Worm (Caenorhabditis elegans): Measurements from ENCODE around the gene romo-1.

Gene romo-1

DNA sequence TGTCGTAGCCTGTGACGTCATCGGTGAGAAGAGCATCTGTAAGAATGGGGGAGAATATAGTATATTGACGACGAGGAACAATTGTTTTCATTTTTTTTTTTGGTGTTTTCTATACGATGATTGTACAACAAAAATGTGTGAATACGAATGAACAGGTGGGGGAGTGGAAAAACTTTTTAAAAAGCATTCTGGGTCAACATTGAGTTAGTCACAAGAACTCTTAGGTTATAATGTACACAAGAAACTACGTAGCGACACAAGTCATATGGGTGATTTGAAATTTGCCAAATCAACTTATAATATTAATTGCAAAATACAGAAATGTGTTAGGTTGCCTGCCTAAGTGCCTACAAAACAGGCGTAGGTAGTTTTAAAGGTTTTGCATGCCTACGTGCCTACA is 46.4 kb upstream of the romo-1 start:
- TF ChIP-seq attf-3 (GFP tag; conservative IDR thresholded peaks at IDR 0.05) (no peak), nhr-120 (GFP tag; IDR thresholded peaks at IDR 0.05) (no peak), ceh-27 (GFP tag; optimal IDR thresholded peaks at IDR 0.05) (no peak), cebp-2 (GFP tag; IDR thresholded peaks at IDR 0.05) (no peak), T26A5.8 (tag; optimal IDR thresholded peaks at IDR 0.05) (no peak), F22D6.2 (tag; optimal IDR thresholded peaks at IDR 0.05) (no peak)

DNA sequence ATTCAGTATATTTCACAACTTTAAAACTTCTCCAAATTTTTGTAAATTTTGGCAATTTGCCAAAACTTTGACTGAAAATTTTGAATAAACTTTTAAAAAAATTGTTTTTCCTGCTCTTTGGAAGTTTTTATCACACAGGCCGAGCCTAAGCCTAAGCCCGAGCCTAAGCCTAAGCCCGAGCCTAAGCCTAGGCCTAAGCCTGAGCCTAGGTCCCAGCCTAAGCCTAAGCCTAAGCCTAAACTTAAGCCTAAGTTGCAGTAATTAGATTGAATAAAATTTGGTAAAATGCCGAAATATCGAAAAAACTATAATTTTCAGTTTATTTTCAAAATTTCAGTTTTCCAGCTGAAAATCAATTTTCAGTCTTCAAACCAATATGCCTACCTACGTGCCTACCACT is 45.8 kb upstream of the romo-1 start:
- TF ChIP-seq hrde-1 (tag; optimal IDR thresholded peaks at IDR 0.05; ENCODE audit: borderline replicate concordance) (no peak), snpc-1.1 (tag; optimal IDR thresholded peaks at IDR 0.05; ENCODE audit: insufficient read depth) (no peak), rcor-1 (GFP tag; IDR thresholded peaks at IDR 0.05) (no peak), F37B4.10 (GFP tag; IDR thresholded peaks at IDR 0.05) (no peak), ZK185.1 (tag; optimal IDR thresholded peaks at IDR 0.05; ENCODE audit: poor library complexity, severe bottlenecking) (no peak), F22D6.2 (tag; optimal IDR thresholded peaks at IDR 0.05) (no peak), unc-130 (GFP tag; optimal IDR thresholded peaks at IDR 0.05) (no peak), Y79H2A.3 (GFP tag; conservative IDR thresholded peaks at IDR 0.05) (no peak), lin-54 (GFP tag; optimal IDR thresholded peaks at IDR 0.05) (no peak), ceh-79 (tag; optimal IDR thresholded peaks at IDR 0.05) (no peak), F33H1.4 (GFP tag; IDR thresholded peaks at IDR 0.05) (no peak), T07F8.4 (tag; optimal IDR thresholded peaks at IDR 0.05) (no peak), dox-1 (GFP tag; IDR thresholded peaks at IDR 0.05) (no peak), ama-1 (optimal IDR thresholded peaks at IDR 0.05) (no peak), ama-1 (GFP tag; optimal IDR thresholded peaks at IDR 0.05) (no peak), Y56A3A.18 (GFP tag; IDR thresholded peaks at IDR 0.05) (no peak)

DNA sequence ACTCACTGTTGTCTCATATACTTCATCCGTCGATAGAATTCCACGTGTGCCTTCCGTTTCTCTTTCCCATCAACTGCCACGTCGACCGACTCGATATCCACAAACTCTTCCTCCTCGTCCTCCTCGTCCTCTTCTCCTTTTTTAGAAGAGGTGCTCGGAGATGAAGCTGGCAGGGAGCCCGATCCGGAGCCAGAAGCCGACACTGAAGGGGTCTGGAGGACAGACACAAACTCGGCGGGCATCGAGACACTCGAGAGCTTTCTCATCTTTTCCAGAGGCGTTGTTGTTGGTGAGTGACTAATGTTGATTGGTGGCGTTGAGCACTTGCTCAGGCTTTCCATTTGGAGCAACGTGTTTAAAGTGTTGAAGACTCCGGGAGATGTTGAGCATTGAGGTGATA is 44.9 kb upstream of the romo-1 start:
- TF ChIP-seq zfh-2 (GFP tag; conservative IDR thresholded peaks at IDR 0.05) (peak; percentile 78), attf-6 (GFP tag; IDR thresholded peaks at IDR 0.05) (no peak)

DNA sequence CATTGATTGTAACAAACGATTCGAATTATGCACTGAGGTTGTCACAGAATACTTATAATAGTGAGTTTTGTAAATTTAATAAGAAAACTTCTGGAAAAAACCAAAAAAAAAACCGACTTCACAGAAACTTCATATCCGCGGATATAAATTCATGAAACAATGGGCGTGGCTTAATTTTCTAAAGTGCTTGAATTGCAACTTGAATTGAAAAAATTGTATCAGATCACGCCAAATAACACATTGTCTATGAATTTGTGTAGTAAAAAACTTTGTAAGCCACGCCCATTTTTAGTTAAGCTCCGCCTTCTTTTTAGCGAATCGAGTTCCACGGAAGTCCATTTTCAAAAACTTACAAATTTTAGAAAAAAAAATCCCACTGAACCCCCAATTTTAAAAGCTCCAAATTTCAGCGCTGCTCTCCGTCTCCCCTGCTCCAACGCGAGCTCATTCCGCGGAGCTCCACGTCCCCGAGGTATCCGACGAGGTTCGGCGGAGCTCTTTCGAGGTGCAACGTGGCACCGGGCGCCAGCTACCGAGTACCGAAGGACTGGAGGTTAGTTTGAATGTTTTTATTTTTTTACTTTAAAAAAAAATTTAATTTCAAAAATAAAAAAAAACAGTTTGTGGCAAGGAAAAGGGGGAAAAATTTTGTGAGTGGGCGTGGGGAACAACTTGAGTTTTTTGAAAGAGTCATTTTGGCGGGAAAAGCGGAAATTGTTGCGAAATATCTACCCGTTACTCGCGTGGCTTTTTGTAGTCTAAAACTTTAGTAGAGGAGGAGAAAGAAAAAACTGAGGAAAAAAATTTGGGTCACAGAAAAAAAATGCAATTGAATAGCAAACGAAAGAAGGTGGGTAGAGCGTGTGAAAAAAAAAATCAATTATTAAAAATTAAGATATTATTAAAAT is 41.8 kb upstream of the romo-1 start:
- no peak for TF ChIP-seq ztf-26 (tag; optimal IDR thresholded peaks at IDR 0.05)
- no peak for TF ChIP-seq let-607 (tag; optimal IDR thresholded peaks at IDR 0.05)
- no peak for TF ChIP-seq nhr-90 (tag; optimal IDR thresholded peaks at IDR 0.05)
- TF ChIP-seq dox-1 (GFP tag; IDR thresholded peaks at IDR 0.05): peak; percentile 12; the same call in 1 of the 2 replicates
- TF ChIP-seq ceh-100 (GFP tag; IDR thresholded peaks at IDR 0.05): 0 out of 2 replicates have a peak, but pooled peaks have one; percentile 47
- TF ChIP-seq lag-1 (GFP tag; IDR thresholded peaks at IDR 0.05): no peak
- TF ChIP-seq rec-8 (tag; optimal IDR thresholded peaks at IDR 0.05): no peak
- TF ChIP-seq hmg-1.2 (GFP tag; IDR thresholded peaks at IDR 0.05): 0 out of 2 replicates have a peak, but pooled peaks have one; percentile 4
- no peak for TF ChIP-seq hlh-12 (tag; optimal IDR thresholded peaks at IDR 0.05)
- no peak for TF ChIP-seq cebp-2 (GFP tag; IDR thresholded peaks at IDR 0.05)
- no peak for TF ChIP-seq ztf-22 (GFP tag; optimal IDR thresholded peaks at IDR 0.05)
- no peak for TF ChIP-seq mes-4 (tag; optimal IDR thresholded peaks at IDR 0.05)
- TF ChIP-seq Y53F4B.3 (GFP tag; IDR thresholded peaks at IDR 0.05): no peak
- TF ChIP-seq unc-130 (GFP tag; optimal IDR thresholded peaks at IDR 0.05): no peak
- peak; percentile 60 for TF ChIP-seq chd-7 (tag; optimal IDR thresholded peaks at IDR 0.05)
- no peak for TF ChIP-seq snpc-1.3 (tag; optimal IDR thresholded peaks at IDR 0.05; ENCODE audit: insufficient read depth)
- no peak for TF ChIP-seq egl-18 (GFP tag; IDR thresholded peaks at IDR 0.05)
- no peak for TF ChIP-seq F22D6.2 (tag; optimal IDR thresholded peaks at IDR 0.05)
- TF ChIP-seq mel-28 (tag; optimal IDR thresholded peaks at IDR 0.05; ENCODE audit: borderline replicate concordance): no peak
- TF ChIP-seq ccch-3 (GFP tag; optimal IDR thresholded peaks at IDR 0.05): no peak
- TF ChIP-seq hlh-26 (GFP tag; conservative IDR thresholded peaks at IDR 0.05): no peak
- TF ChIP-seq ztf-18 (tag; optimal IDR thresholded peaks at IDR 0.05): no peak
- TF ChIP-seq mxl-1 (tag; optimal IDR thresholded peaks at IDR 0.05): no peak
- TF ChIP-seq attf-3 (GFP tag; conservative IDR thresholded peaks at IDR 0.05): no peak
- no peak for TF ChIP-seq rcor-1 (GFP tag; IDR thresholded peaks at IDR 0.05)
- no peak for TF ChIP-seq Y56A3A.18 (GFP tag; IDR thresholded peaks at IDR 0.05)

All from whole organism, young adult.